Fruit fly (Drosophila melanogaster): Measurements from ENCODE around the gene snk.
A peak's percentile ranks its signal among the peaks of the same experiment; 100 is the strongest.

snk gene

dm6 chr3R:13039037-13039583, 3.5 kb downstream of the snk start:
- TF ChIP-seq CG8319 (GFP tag; optimal IDR thresholded peaks at IDR 0.05) (no peak), svp (GFP tag) (peak; percentile 64), CG11762 (GFP tag; optimal IDR thresholded peaks at IDR 0.05; ENCODE audit: insufficient read depth) (no peak), Hr39 (GFP tag; optimal IDR thresholded peaks at IDR 0.05) (peak; percentile 51), dac (GFP tag; optimal IDR thresholded peaks at IDR 0.05) (no peak), cyc (GFP tag; optimal IDR thresholded peaks at IDR 0.05) (peak; percentile 17), CG8632 (GFP tag; optimal IDR thresholded peaks at IDR 0.05) (peak; percentile 27), Sox14 (GFP tag; optimal IDR thresholded peaks at IDR 0.05) (peak; percentile 24), topi (GFP tag; optimal IDR thresholded peaks at IDR 0.05) (peak; percentile 30), CG6808 (GFP tag; optimal IDR thresholded peaks at IDR 0.05) (peak; percentile 16), CG34406 (GFP tag; optimal IDR thresholded peaks at IDR 0.05) (peak; percentile 36), pdm3 (GFP tag; optimal IDR thresholded peaks at IDR 0.05) (peak; percentile 12), CG6792 (GFP tag; optimal IDR thresholded peaks at IDR 0.05) (no peak), fkh (GFP tag; optimal IDR thresholded peaks at IDR 0.05) (no peak), Eip93F (GFP tag; optimal IDR thresholded peaks at IDR 0.05) (no peak), dsx (GFP tag; optimal IDR thresholded peaks at IDR 0.05; ENCODE audit: poor library complexity, severe bottlenecking) (no peak), Eip75B (GFP tag; optimal IDR thresholded peaks at IDR 0.05) (no peak), Met (GFP tag; optimal IDR thresholded peaks at IDR 0.05) (peak; percentile 51), fd59A (GFP tag; optimal IDR thresholded peaks at IDR 0.05) (no peak), lz (GFP tag; optimal IDR thresholded peaks at IDR 0.05) (peak; percentile 24), salr (GFP tag; optimal IDR thresholded peaks at IDR 0.05) (no peak), Smox (GFP tag; optimal IDR thresholded peaks at IDR 0.05) (peak; percentile 22), Hr4 (GFP tag; optimal IDR thresholded peaks at IDR 0.05) (no peak), net (GFP tag; optimal IDR thresholded peaks at IDR 0.05) (peak; percentile 8), Lpt (GFP tag; optimal IDR thresholded peaks at IDR 0.05) (no peak), CG1621 (tag; optimal IDR thresholded peaks at IDR 0.05) (no peak), eg (GFP tag; IDR thresholded peaks at IDR 0.05) (peak; percentile 57; the same call in 2 of the 3 replicates), Sox102F (GFP tag; optimal IDR thresholded peaks at IDR 0.05) (peak; percentile 8), ss (GFP tag; optimal IDR thresholded peaks at IDR 0.05) (no peak), CG8119 (GFP tag; IDR thresholded peaks at IDR 0.05) (0 out of 3 replicates have a peak, but pooled peaks have one; percentile 32), CG4318 (GFP tag; optimal IDR thresholded peaks at IDR 0.05) (no peak), spab (GFP tag; optimal IDR thresholded peaks at IDR 0.05) (peak; percentile 9), fd85E (GFP tag; optimal IDR thresholded peaks at IDR 0.05) (no peak), achi (GFP tag; optimal IDR thresholded peaks at IDR 0.05) (peak; percentile 17), CG11902 (GFP tag; optimal IDR thresholded peaks at IDR 0.05) (no peak), Ets21C (GFP tag; optimal IDR thresholded peaks at IDR 0.05) (no peak), CG3032 (tag; optimal IDR thresholded peaks at IDR 0.05) (no peak), CG7368 (GFP tag; optimal IDR thresholded peaks at IDR 0.05) (no peak), CG6163 (GFP tag; IDR thresholded peaks at IDR 0.05) (peak; percentile 54; the same call in 2 of the 3 replicates), Blimp-1 (GFP tag; optimal IDR thresholded peaks at IDR 0.05) (no peak), Eip78C (GFP tag) (peak; percentile 57), Hr38 (GFP tag; optimal IDR thresholded peaks at IDR 0.05) (no peak), CG10669 (GFP tag; optimal IDR thresholded peaks at IDR 0.05) (no peak), CG31627 (GFP tag; optimal IDR thresholded peaks at IDR 0.05) (peak; percentile 43), OdsH (GFP tag; optimal IDR thresholded peaks at IDR 0.05) (no peak)
